Worm (Caenorhabditis elegans) whole organism, L1 larva: ENCODE results near the gene C28D4.18.

Experiments
- dpl-1 ChIP-seq, 3 experiments: fragments of 150-350 bp in 2 of 3; sonication (generic microtip) in 1 of 3; optimal IDR thresholded peaks; 2 replicates each; lab custom pipeline; 2014 to 2017; ENCODE audit warnings: missing biosample characterization in 3 of 3, missing genetic modification characterization in 3 of 3, missing genetic modification reagents in 3 of 3
- jun-1 ChIP-seq: fragments of 150-350 bp; optimal IDR thresholded peaks from 2 replicates; lab custom pipeline; 2014; ENCODE audit warnings: missing biosample characterization, missing genetic modification reagents, missing genetic modification characterization
- lin-35 ChIP-seq, 2 experiments: fragments of 150-350 bp; optimal IDR thresholded peaks; 2 replicates each; lab custom pipeline; 2014; ENCODE audit warnings: missing biosample characterization in 2 of 2, missing genetic modification characterization in 2 of 2, missing genetic modification reagents in 2 of 2
- lin-39 ChIP-seq: fragments of 150-350 bp; optimal IDR thresholded peaks from 2 replicates; lab custom pipeline; 2014; ENCODE audit warnings: missing biosample characterization, missing genetic modification reagents, missing genetic modification characterization
- nhr-237 ChIP-seq: fragments of 150-350 bp; optimal IDR thresholded peaks from 2 replicates; lab custom pipeline; 2014; ENCODE audit warnings: missing biosample characterization, missing genetic modification characterization
- pag-3 ChIP-seq: sonication (generic microtip); optimal IDR thresholded peaks from 2 replicates; lab custom pipeline; 2017; ENCODE audit warnings: missing genetic modification characterization, mild to moderate bottlenecking, missing compliant biosample characterization, antibody characterized with exemption, borderline replicate concordance; ENCODE audit not compliant: insufficient read depth
- unc-62 ChIP-seq: fragments of 150-350 bp; optimal IDR thresholded peaks from 2 replicates; lab custom pipeline; 2014; ENCODE audit warnings: missing biosample characterization, missing genetic modification reagents, missing genetic modification characterization
- ztf-11 ChIP-seq, 2 experiments: sonication (generic microtip); optimal IDR thresholded peaks; 2 replicates each; lab custom pipeline; 2016 to 2017; ENCODE audit warnings: missing genetic modification characterization in 2 of 2, missing biosample characterization in 1 of 2, missing compliant biosample characterization in 1 of 2

- TF ChIP-seq nhr-237 (tag; lab: Kevin White, UChicago), result no peak
- TF ChIP-seq ztf-11 (tag; optimal IDR thresholded peaks at IDR 0.05; lab: Kevin White, UChicago), result no peak
- TF ChIP-seq dpl-1 (GFP tag; optimal IDR thresholded peaks at IDR 0.05; lab: Kevin White, UChicago), result no peak
- no peak for TF ChIP-seq pag-3 (tag; lab: Kevin White, UChicago)
- TF ChIP-seq lin-35 (GFP tag; optimal IDR thresholded peaks at IDR 0.05; lab: Kevin White, UChicago), result no peak
- no peak for TF ChIP-seq lin-39 (tag; lab: Kevin White, UChicago)
- no peak for TF ChIP-seq jun-1
- no peak for TF ChIP-seq unc-62 (GFP tag; lab: Kevin White, UChicago)
Measured at ce11 chrIV:9746762-9747161, 21.7 kb downstream of the C28D4.18 start, which contains the start of gene C28D4.5.
